Worm (Caenorhabditis elegans) whole organism, young adult: ENCODE data around the gene F13B12.3.

ENCODE experiments used
- Y95B8A.8 ChIP-seq: fragments of 200-800 bp; sonication (Bioruptor generic); IDR thresholded peaks from 2 replicates; pipeline ENCODE4 v1.3.6; 2022; ENCODE audit warnings: missing genetic modification reagents, missing genetic modification characterization, missing compliant biosample characterization
- sea-2 ChIP-seq: fragments of 200-800 bp; sonication (Bioruptor generic); IDR thresholded peaks from 2 replicates; pipeline ENCODE4 v1.3.6; 2022; ENCODE audit warnings: missing genetic modification characterization, missing compliant biosample characterization
- ztf-3 ChIP-seq: fragments of 200-800 bp; sonication (Bioruptor generic); optimal IDR thresholded peaks from 2 replicates; lab custom pipeline; 2018; ENCODE audit warnings: mild to moderate bottlenecking, missing genetic modification characterization, missing compliant biosample characterization

DNA sequence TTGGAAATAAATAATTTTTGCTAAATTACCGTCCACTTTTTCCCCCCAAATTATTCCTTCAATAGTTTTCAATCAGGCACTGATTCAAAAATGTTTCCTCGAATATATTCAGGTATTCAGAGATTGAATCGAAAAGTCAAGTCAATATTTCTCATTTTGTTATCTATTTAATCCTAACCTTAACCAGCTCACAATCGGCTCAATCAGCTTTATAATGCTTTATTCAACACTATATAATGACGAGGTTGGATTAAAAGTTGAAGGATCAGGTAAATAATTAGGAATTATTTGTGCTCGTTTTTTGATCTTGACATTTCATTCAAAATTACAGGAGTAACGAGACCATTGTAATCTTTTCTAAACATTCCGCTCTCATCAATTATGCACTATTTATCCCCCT is 8.4 kb upstream of the F13B12.3 start:
- no peak for TF ChIP-seq sea-2 (GFP tag; lab: Robert Waterston, UW)
- no peak for TF ChIP-seq Y95B8A.8
- TF ChIP-seq ztf-3 (GFP tag; lab: Kevin White, UChicago): no peak
